Worm (Caenorhabditis elegans) whole organism, early embryonic: ENCODE measurements around the gene R12C12.6.
"Not testable (repeated sequence)": the region's sequence is repeated elsewhere in the genome, so short reads cannot be mapped to it uniquely, and the experiment has no call there.

Experiments
- B0310.2 ChIP-seq: sonication (generic microtip); optimal IDR thresholded peaks from 2 replicates; lab custom pipeline; 2016; ENCODE audit warnings: mild to moderate bottlenecking, missing genetic modification characterization, missing compliant biosample characterization
- F13C5.2 ChIP-seq: sonication (generic microtip); optimal IDR thresholded peaks from 2 replicates; lab custom pipeline; 2017; ENCODE audit warnings: mild to moderate bottlenecking, missing genetic modification characterization, inconsistent platforms, missing compliant biosample characterization
- aly-1 ChIP-seq: sonication (generic microtip); optimal IDR thresholded peaks from 2 replicates; lab custom pipeline; 2016; ENCODE audit warnings: missing genetic modification characterization, missing compliant biosample characterization
- ama-1 ChIP-seq: fragments of 150-350 bp; optimal IDR thresholded peaks from 2 replicates; lab custom pipeline; 2014
- ceh-13 ChIP-seq: fragments of 200-800 bp; sonication (Bioruptor generic); optimal IDR thresholded peaks from 2 replicates; lab custom pipeline; 2018; ENCODE audit warnings: mild to moderate bottlenecking, missing genetic modification characterization, missing compliant biosample characterization
- ceh-36 ChIP-seq: sonication (generic microtip); optimal IDR thresholded peaks from 2 replicates; lab custom pipeline; 2016; ENCODE audit warnings: missing genetic modification characterization, inconsistent platforms, missing compliant biosample characterization
- ets-7 ChIP-seq: sonication (generic microtip); optimal IDR thresholded peaks from 2 replicates; lab custom pipeline; 2016; ENCODE audit warnings: missing genotype, missing genetic modification characterization, missing compliant biosample characterization
- flt-1 ChIP-seq: fragments of 200-800 bp; sonication (Bioruptor generic); IDR thresholded peaks from 2 replicates; pipeline ENCODE4 v1.3.6; 2022; ENCODE audit warnings: missing genetic modification characterization, missing compliant biosample characterization
- hmbx-1 ChIP-seq: sonication (generic microtip); optimal IDR thresholded peaks from 2 replicates; lab custom pipeline; 2016; ENCODE audit warnings: mild to moderate bottlenecking, missing genetic modification characterization, missing compliant biosample characterization
- hmg-4 ChIP-seq: fragments of 200-800 bp; sonication (Bioruptor generic); optimal IDR thresholded peaks from 2 replicates; lab custom pipeline; 2018; ENCODE audit warnings: mild to moderate bottlenecking, missing genetic modification characterization, missing compliant biosample characterization
- hnd-1 ChIP-seq: sonication (generic microtip); optimal IDR thresholded peaks from 2 replicates; lab custom pipeline; 2016; ENCODE audit warnings: missing genetic modification characterization, missing compliant biosample characterization
- pes-1 ChIP-seq: fragments of 200-800 bp; sonication (Bioruptor generic); IDR thresholded peaks from 2 replicates; pipeline ENCODE4 v1.3.6; 2022; ENCODE audit warnings: missing genetic modification reagents, missing genetic modification characterization, missing compliant biosample characterization
- scrt-1 ChIP-seq: fragments of 200-800 bp; sonication (Bioruptor generic); IDR thresholded peaks from 2 replicates; pipeline ENCODE4 v1.3.6; 2022; ENCODE audit warnings: missing genetic modification characterization, missing compliant biosample characterization
- sea-1 ChIP-seq: fragments of 200-800 bp; sonication (Bioruptor generic); conservative IDR thresholded peaks from 2 replicates; pipeline ENCODE4 v1.3.6; 2022; ENCODE audit warnings: missing genetic modification characterization, missing compliant biosample characterization
- tbx-11 ChIP-seq: fragments of 200-800 bp; sonication (Bioruptor generic); IDR thresholded peaks from 2 replicates; pipeline ENCODE4 v1.3.6; 2022; ENCODE audit warnings: missing genetic modification characterization, missing compliant biosample characterization
- tbx-37 ChIP-seq: fragments of 200-800 bp; sonication (Bioruptor generic); conservative IDR thresholded peaks from 2 replicates; pipeline ENCODE4 v1.3.6; 2022; ENCODE audit warnings: missing genetic modification reagents, missing genetic modification characterization, missing compliant biosample characterization
- tra-4 ChIP-seq: sonication (generic microtip); optimal IDR thresholded peaks from 2 replicates; lab custom pipeline; 2017; ENCODE audit warnings: missing genetic modification characterization, missing compliant biosample characterization

The R12C12.6 gene

DNA sequence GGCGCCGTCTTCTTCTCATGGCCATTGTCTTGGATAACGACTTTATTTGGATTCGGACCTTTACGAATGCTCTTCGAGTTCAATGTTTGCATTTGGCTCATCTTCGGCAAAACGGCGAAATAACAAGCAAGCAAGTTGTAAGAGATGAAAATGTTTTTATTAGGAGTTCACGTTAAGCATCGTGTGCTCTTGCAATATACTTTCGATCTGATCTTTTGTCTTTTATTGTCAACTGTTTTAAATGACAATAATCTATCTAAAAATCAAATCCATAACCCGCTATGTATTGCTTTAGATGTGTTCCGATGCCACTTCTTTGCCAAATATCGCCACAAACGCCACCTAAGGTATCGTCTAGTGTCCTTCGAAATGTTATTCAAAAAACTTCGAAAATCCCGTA is 31.3 kb downstream of the R12C12.6 start, which contains the start of gene ZK84.5:
ZK84.5 (minus strand) TSS at position 101 of the 400 bp plus-strand sequence.
- TF ChIP-seq scrt-1 (GFP tag; lab: Robert Waterston, UW): no peak
- no peak for TF ChIP-seq hnd-1 (tag; lab: Kevin White, UChicago)
- TF ChIP-seq aly-1 (tag; lab: Kevin White, UChicago): no peak
- no peak for TF ChIP-seq tbx-37 (GFP tag; lab: Robert Waterston, UW)
- TF ChIP-seq flt-1 (GFP tag; lab: Robert Waterston, UW): no peak
- TF ChIP-seq B0310.2: no peak
- no peak for TF ChIP-seq ama-1
- TF ChIP-seq tra-4 (tag; lab: Kevin White, UChicago): no peak
- no peak for TF ChIP-seq hmbx-1 (tag; lab: Kevin White, UChicago)
- TF ChIP-seq pes-1: no peak
- no peak for TF ChIP-seq F13C5.2 (tag; lab: Kevin White, UChicago)
- no peak for TF ChIP-seq ceh-13 (GFP tag; lab: Kevin White, UChicago)

DNA sequence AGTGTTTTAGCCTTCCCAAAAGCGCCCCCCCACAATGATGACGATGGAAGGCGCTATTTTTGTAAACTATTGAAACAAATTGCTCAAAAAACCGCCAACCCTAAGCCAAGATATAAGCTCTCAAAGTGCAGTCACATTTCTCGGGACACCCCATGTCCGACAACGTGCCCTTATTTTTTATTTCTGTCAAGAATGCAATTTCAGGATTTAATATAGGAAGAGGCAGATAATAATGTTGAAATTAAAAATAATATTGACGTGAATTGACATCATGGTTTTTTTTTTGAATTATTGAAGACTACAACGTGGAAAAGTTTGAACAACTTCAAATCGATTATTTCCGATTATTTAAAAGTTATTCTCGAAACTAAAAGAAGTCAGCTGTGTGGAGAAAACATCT is 33.6 kb downstream of the R12C12.6 start, which contains the start of gene ZK84.2:
ZK84.2 (plus strand) TSS at position 301 of the 400 bp plus-strand sequence.
- TF ChIP-seq tra-4, hnd-1, hmbx-1 (tag; lab: Kevin White, UChicago): not testable (repeated sequence)

- TF ChIP-seq tbx-37 (GFP tag; lab: Robert Waterston, UW): no peak
Measured at ce11 chrII:6010544-6010943, 37.1 kb downstream of the R12C12.6 start, which contains the start of gene ins-20. Gene ins-20 (plus strand): TSS chrII:6010844.

ce11 chrII:6008887-6009286 is 38.8 kb downstream of the R12C12.6 start, which contains the start of gene ZK84.4:
Gene ZK84.4 (minus strand): TSS chrII:6008987.
- not testable (repeated sequence) for TF ChIP-seq scrt-1 (GFP tag; lab: Robert Waterston, UW); ceh-13 (GFP tag; lab: Kevin White, UChicago); sea-1

ce11 chrII:6001004-6001403 is 46.7 kb downstream of the R12C12.6 start:
- no peak for TF ChIP-seq ets-7 (tag; lab: Kevin White, UChicago)
- no peak for TF ChIP-seq pes-1
- no peak for TF ChIP-seq ceh-36
- no peak for TF ChIP-seq B0310.2
- TF ChIP-seq hnd-1 (tag; lab: Kevin White, UChicago): no peak
- no peak for TF ChIP-seq sea-1
- no peak for TF ChIP-seq flt-1 (GFP tag; lab: Robert Waterston, UW)
- no peak for TF ChIP-seq tbx-11 (GFP tag; lab: Robert Waterston, UW)
- TF ChIP-seq ceh-13 (GFP tag; lab: Kevin White, UChicago): no peak
- no peak for TF ChIP-seq aly-1 (tag; lab: Kevin White, UChicago)
- TF ChIP-seq hmbx-1 (tag; lab: Kevin White, UChicago): no peak
- no peak for TF ChIP-seq tbx-37 (GFP tag; lab: Robert Waterston, UW)
- TF ChIP-seq F13C5.2 (tag; lab: Kevin White, UChicago): no peak
- TF ChIP-seq tra-4 (tag; lab: Kevin White, UChicago): no peak
- TF ChIP-seq ama-1: no peak
- TF ChIP-seq scrt-1 (GFP tag; lab: Robert Waterston, UW): no peak
- no peak for TF ChIP-seq hmg-4 (GFP tag; lab: Kevin White, UChicago)

DNA sequence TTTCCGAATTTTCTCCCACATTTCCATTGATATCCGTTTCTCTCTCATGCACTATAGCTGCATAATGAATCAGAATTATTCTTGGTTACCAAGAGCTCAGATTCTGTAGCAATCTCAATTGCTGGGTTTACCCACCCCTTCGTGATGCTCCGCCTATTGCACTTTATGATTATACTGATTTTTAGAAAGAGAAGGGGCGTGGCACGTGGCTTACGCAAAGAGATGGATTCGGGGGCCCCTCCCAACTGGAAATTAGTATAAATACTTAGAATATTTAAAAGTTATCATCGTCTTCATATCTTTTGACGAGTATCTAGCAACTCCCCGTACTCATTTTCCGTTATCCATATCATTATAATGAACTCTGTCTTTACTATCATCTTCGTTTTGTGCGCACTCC is 47.5 kb downstream of the R12C12.6 start, which contains the start of gene ins-6:
ins-6 (plus strand) TSS at position 301 of the 400 bp plus-strand sequence.
- TF ChIP-seq hnd-1 (tag; lab: Kevin White, UChicago) (no peak), tbx-11 (GFP tag; lab: Robert Waterston, UW) (no peak), ama-1 (no peak), sea-1 (no peak), B0310.2 (no peak), F13C5.2 (tag; lab: Kevin White, UChicago) (no peak), ceh-13 (GFP tag; lab: Kevin White, UChicago) (no peak), ets-7 (tag; lab: Kevin White, UChicago) (no peak), ceh-36 (no peak), tra-4 (tag; lab: Kevin White, UChicago) (no peak), hmbx-1 (tag; lab: Kevin White, UChicago) (no peak)

ce11 chrII:5997257-5997656 is 50.4 kb downstream of the R12C12.6 start, which contains the start of gene ins-5:
Gene ins-5 (plus strand): TSS chrII:5997557.
- TF ChIP-seq flt-1 (GFP tag; lab: Robert Waterston, UW): no peak
- no peak for TF ChIP-seq ets-7 (tag; lab: Kevin White, UChicago)
- TF ChIP-seq scrt-1 (GFP tag; lab: Robert Waterston, UW): no peak
- no peak for TF ChIP-seq tbx-37 (GFP tag; lab: Robert Waterston, UW)
- no peak for TF ChIP-seq aly-1 (tag; lab: Kevin White, UChicago)
- TF ChIP-seq ceh-36: no peak
- TF ChIP-seq B0310.2: no peak
- TF ChIP-seq pes-1: no peak
- no peak for TF ChIP-seq ama-1
- TF ChIP-seq hmbx-1 (tag; lab: Kevin White, UChicago): no peak
- no peak for TF ChIP-seq ceh-13 (GFP tag; lab: Kevin White, UChicago)
- no peak for TF ChIP-seq F13C5.2 (tag; lab: Kevin White, UChicago)
- no peak for TF ChIP-seq tra-4 (tag; lab: Kevin White, UChicago)
- TF ChIP-seq tbx-11 (GFP tag; lab: Robert Waterston, UW): no peak
- no peak for TF ChIP-seq hnd-1 (tag; lab: Kevin White, UChicago)
- no peak for TF ChIP-seq sea-1
- no peak for TF ChIP-seq hmg-4 (GFP tag; lab: Kevin White, UChicago)
